Fruit fly (Drosophila melanogaster): Measurements from ENCODE around the gene CG13962.

CG13962 gene

dm6 chr2L:19810642-19811041 lies 3.7 kb downstream of the CG13962 start:
- TF ChIP-seq Dll (optimal IDR thresholded peaks at IDR 0.05): no peak
- no peak for TF ChIP-seq psq (optimal IDR thresholded peaks at IDR 0.05)
- no peak for TF ChIP-seq pan (optimal IDR thresholded peaks at IDR 0.05)
- no peak for TF ChIP-seq EcR (GFP tag; optimal IDR thresholded peaks at IDR 0.05)
- no peak for TF ChIP-seq usp (GFP tag; optimal IDR thresholded peaks at IDR 0.05)
- TF ChIP-seq CG8478 (optimal IDR thresholded peaks at IDR 0.05): no peak

DNA sequence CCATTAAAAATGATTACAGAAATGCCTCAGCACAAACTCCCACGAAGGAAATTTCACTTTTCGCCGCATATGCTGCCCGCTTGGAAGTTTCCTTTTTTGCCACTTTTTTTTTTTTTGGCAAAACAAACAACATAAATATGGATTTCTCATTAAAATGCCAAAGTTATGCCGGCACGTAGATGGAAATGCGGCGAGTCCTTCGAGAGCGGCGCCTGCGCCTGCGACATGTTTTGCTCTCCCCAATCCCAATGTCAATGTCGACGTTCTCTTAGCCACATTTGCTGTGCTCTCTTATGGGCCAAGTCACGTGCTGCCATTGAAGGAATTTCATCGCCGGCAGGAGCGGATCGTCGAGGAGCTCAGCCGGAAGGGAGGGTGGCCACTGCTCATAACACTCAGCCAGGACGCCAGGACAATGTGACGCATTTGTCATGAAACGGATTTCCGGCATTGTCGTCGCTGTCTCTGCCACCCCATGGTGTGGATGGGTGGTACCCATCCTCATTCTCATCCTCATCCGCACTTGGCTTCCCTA lies 4.8 kb downstream of the CG13962 start:
- TF ChIP-seq EcR (GFP tag; optimal IDR thresholded peaks at IDR 0.05) (no peak), pan (optimal IDR thresholded peaks at IDR 0.05) (no peak), Dll (optimal IDR thresholded peaks at IDR 0.05) (no peak), psq (optimal IDR thresholded peaks at IDR 0.05) (no peak), CG8478 (optimal IDR thresholded peaks at IDR 0.05) (no peak), usp (GFP tag; optimal IDR thresholded peaks at IDR 0.05) (no peak)

- TF ChIP-seq psq (optimal IDR thresholded peaks at IDR 0.05) (no peak), pan (optimal IDR thresholded peaks at IDR 0.05) (no peak), CG8478 (optimal IDR thresholded peaks at IDR 0.05) (no peak), usp (GFP tag; optimal IDR thresholded peaks at IDR 0.05) (no peak), Dll (optimal IDR thresholded peaks at IDR 0.05) (no peak), EcR (GFP tag; optimal IDR thresholded peaks at IDR 0.05) (no peak)
Observed at dm6 chr2L:19805007-19805406, 9.3 kb downstream of the CG13962 start.

- TF ChIP-seq psq (optimal IDR thresholded peaks at IDR 0.05) (no peak), Dll (optimal IDR thresholded peaks at IDR 0.05) (no peak), usp (GFP tag; optimal IDR thresholded peaks at IDR 0.05) (no peak), pan (optimal IDR thresholded peaks at IDR 0.05) (no peak), EcR (GFP tag; optimal IDR thresholded peaks at IDR 0.05) (no peak), CG8478 (optimal IDR thresholded peaks at IDR 0.05) (no peak)
Observed at dm6 chr2L:19801951-19802612, 12.2 kb downstream of the CG13962 start.

DNA sequence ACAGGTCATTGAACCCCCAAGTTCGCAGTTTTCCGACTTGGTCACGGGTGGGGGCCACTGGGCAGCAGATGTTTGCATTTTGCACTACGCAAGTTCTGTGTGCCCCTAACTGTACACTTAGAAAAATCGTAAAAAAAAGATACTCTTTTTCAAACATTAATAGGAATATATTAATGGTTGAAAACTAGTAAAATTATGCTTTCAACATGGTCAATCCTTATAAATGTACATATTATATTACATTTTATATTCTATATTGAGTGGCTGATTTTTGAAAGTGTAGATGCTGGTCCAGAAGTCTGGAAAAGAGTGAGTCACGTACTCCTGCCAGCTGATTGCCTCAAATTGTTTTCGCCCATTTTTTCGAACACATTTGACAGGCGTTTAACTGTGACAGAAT lies 13.6 kb downstream of the CG13962 start:
- TF ChIP-seq CG8478 (optimal IDR thresholded peaks at IDR 0.05): no peak
- TF ChIP-seq usp (GFP tag; optimal IDR thresholded peaks at IDR 0.05): no peak
- TF ChIP-seq psq (optimal IDR thresholded peaks at IDR 0.05): no peak
- TF ChIP-seq EcR (GFP tag; optimal IDR thresholded peaks at IDR 0.05): no peak
- no peak for TF ChIP-seq Dll (optimal IDR thresholded peaks at IDR 0.05)

- TF ChIP-seq Dll (optimal IDR thresholded peaks at IDR 0.05): no peak
- no peak for TF ChIP-seq CG8478 (optimal IDR thresholded peaks at IDR 0.05)
- TF ChIP-seq usp (GFP tag; optimal IDR thresholded peaks at IDR 0.05): no peak
- TF ChIP-seq EcR (GFP tag; optimal IDR thresholded peaks at IDR 0.05): no peak
- TF ChIP-seq psq (optimal IDR thresholded peaks at IDR 0.05): no peak
- TF ChIP-seq pan (optimal IDR thresholded peaks at IDR 0.05): no peak
Observed at dm6 chr2L:19799940-19800339, 14.4 kb downstream of the CG13962 start.

DNA sequence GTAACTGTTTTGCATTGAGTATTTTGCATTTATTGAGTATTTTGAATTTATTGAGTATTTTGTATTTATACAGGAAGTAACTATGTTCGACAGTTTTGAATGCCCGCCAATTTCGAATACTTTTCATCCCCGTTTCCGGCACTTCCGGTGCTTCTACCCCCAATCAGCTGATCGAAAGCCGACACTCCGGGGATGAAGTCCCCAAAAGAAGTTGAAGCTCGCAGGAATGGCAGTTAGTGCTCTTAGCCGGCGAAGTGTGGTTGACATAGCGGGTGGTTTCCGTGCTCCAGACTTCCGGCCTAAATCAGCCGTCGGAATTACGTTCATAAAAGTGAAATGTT lies 18.3 kb downstream of the CG13962 start, which contains the start of gene sick:
TSS of gene sick (plus strand) at position 255 of the 341 bp plus-strand sequence.
- no peak for TF ChIP-seq EcR (GFP tag; optimal IDR thresholded peaks at IDR 0.05)
- no peak for TF ChIP-seq CG8478 (optimal IDR thresholded peaks at IDR 0.05)
- no peak for TF ChIP-seq usp (GFP tag; optimal IDR thresholded peaks at IDR 0.05)
- TF ChIP-seq Dll (optimal IDR thresholded peaks at IDR 0.05): no peak
- no peak for TF ChIP-seq psq (optimal IDR thresholded peaks at IDR 0.05)
- TF ChIP-seq pan (optimal IDR thresholded peaks at IDR 0.05): no peak

- TF ChIP-seq CG8478 (optimal IDR thresholded peaks at IDR 0.05) (no peak), pan (optimal IDR thresholded peaks at IDR 0.05) (no peak), Dll (optimal IDR thresholded peaks at IDR 0.05) (no peak), EcR (GFP tag; optimal IDR thresholded peaks at IDR 0.05) (peak; percentile 69 to 87)
Observed at dm6 chr2L:19795320-19796110, 18.8 kb downstream of the CG13962 start.

dm6 chr2L:19791321-19792281 lies 22.7 kb downstream of the CG13962 start, which contains the start of the genes CdGAPr and CG10466:
CdGAPr (minus strand) TSS chr2L:19791882.
CG10466 (plus strand) TSS chr2L:19792104.
- TF ChIP-seq psq (optimal IDR thresholded peaks at IDR 0.05) (no peak), usp (GFP tag; optimal IDR thresholded peaks at IDR 0.05) (no peak), CG8478 (optimal IDR thresholded peaks at IDR 0.05) (no peak), pan (optimal IDR thresholded peaks at IDR 0.05) (no peak), EcR (GFP tag; optimal IDR thresholded peaks at IDR 0.05) (no peak), Dll (optimal IDR thresholded peaks at IDR 0.05) (no peak)

DNA sequence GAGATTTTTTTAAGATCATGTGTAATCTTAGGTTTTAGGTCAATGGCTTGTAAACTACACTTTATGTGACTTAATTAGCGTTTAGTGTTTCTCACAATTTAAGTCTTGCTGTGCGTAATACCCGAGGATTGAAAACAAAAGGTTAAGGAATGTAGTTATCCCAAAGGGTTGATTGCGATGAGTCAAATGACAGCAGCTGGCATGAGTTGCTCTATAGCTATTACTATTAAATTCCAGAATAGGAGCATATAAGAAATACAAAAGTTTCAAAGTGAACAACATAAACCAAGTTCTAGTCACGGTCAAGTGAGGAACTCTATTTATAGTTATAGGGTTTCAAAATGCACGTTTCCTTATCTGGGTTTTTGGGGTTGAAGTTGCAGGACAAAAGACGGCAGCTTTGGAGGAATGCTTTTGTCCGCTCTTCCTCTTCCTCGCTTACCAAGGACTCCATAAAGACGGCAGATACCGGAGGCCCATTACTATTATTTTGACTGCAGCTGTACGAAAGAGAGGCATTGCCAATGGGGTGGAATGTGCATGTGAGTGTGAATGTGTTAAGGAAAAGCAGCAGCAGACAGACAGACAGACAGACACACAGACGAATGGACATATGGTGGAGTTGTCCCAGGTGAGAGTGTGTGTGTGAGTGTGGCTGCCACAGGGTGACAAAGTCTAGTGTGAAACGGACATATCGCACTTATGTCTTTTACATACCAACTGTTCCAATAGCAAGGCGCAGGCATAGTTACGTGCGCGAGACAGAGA lies 23.6 kb downstream of the CG13962 start:
- TF ChIP-seq usp (GFP tag; optimal IDR thresholded peaks at IDR 0.05): no peak
- no peak for TF ChIP-seq psq (optimal IDR thresholded peaks at IDR 0.05)
- no peak for TF ChIP-seq Dll (optimal IDR thresholded peaks at IDR 0.05)
- TF ChIP-seq CG8478 (optimal IDR thresholded peaks at IDR 0.05): no peak
- TF ChIP-seq EcR (GFP tag; optimal IDR thresholded peaks at IDR 0.05): no peak
- no peak for TF ChIP-seq pan (optimal IDR thresholded peaks at IDR 0.05)
